Fruit fly (Drosophila melanogaster): ENCODE measurements around the gene GstD3.

DNA sequence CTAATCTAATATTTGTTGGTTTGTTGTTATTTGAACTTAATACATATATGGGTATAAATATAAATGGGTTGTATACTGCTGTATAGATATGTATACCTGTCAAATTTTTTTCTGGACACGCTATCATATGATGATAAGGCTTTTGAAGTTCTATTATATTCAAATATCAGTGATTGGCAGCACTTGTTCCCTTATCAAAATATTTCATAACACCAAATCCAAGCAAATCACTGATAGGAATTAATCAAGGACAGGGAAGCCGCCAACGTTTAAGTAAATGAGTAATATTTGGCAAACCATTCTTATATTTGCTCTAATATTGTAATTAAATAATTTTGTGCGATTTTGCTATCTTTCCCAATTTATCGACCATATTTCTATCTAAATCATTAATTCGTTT lies 6.4 kb downstream of the GstD3 start:
- TF ChIP-seq gl (tag; optimal IDR thresholded peaks at IDR 0.05) (no peak), EcR (GFP tag; optimal IDR thresholded peaks at IDR 0.05) (no peak), Pif1B (GFP tag; optimal IDR thresholded peaks at IDR 0.05) (no peak), CG13204 (GFP tag; optimal IDR thresholded peaks at IDR 0.05) (no peak), CG10348 (GFP tag; IDR thresholded peaks at IDR 0.05) (no peak), CG15710 (tag; optimal IDR thresholded peaks at IDR 0.05) (no peak), Snoo (tag; optimal IDR thresholded peaks at IDR 0.05) (no peak), CG8301 (tag; optimal IDR thresholded peaks at IDR 0.05) (no peak), CG8159 (tag; optimal IDR thresholded peaks at IDR 0.05) (no peak), fd96Ca (GFP tag; IDR thresholded peaks at IDR 0.05) (no peak), CG14655 (GFP tag; optimal IDR thresholded peaks at IDR 0.05) (no peak), CG4496 (GFP tag; IDR thresholded peaks at IDR 0.05) (no peak)

All from whole organism, pupa.